Worm (Caenorhabditis elegans) whole organism, early embryonic: Measurements from ENCODE around the gene C56G2.22.

Experiments used
- B0310.2 ChIP-seq: sonication (generic microtip); optimal IDR thresholded peaks from 2 replicates; lab custom pipeline; 2016; ENCODE audit warnings: mild to moderate bottlenecking, missing genetic modification characterization, missing compliant biosample characterization
- ama-1 ChIP-seq: fragments of 150-350 bp; optimal IDR thresholded peaks from 2 replicates; lab custom pipeline; 2014
- scrt-1 ChIP-seq: fragments of 200-800 bp; sonication (Bioruptor generic); IDR thresholded peaks from 2 replicates; pipeline ENCODE4 v1.3.6; 2022; ENCODE audit warnings: missing genetic modification characterization, missing compliant biosample characterization

ce11 chrIII:6324139-6324538 is 22.1 kb upstream of the C56G2.22 start, which contains the start of gene C56G2.5:
- TF ChIP-seq scrt-1 (GFP tag; lab: Robert Waterston, UW) (no peak), ama-1 (lab: Kevin White, UChicago) (no peak), B0310.2 (tag; lab: Kevin White, UChicago) (no peak)
